Fruit fly (Drosophila melanogaster) whole organism, adult: ENCODE results near the gene CG13607.

Experiments
- CG12768 ChIP-seq: fragments of 200-800 bp; sonication (Bioruptor generic); optimal IDR thresholded peaks from 2 replicates; lab custom pipeline; 2017; ENCODE audit warnings: missing biosample characterization, missing genetic modification characterization, mild to moderate bottlenecking, moderate library complexity, missing genetic modification reagents
- Crg-1 ChIP-seq: fragments of 200-800 bp; sonication (Bioruptor generic); optimal IDR thresholded peaks from 2 replicates; lab custom pipeline; 2016; ENCODE audit warnings: missing biosample characterization, missing genetic modification characterization

DNA sequence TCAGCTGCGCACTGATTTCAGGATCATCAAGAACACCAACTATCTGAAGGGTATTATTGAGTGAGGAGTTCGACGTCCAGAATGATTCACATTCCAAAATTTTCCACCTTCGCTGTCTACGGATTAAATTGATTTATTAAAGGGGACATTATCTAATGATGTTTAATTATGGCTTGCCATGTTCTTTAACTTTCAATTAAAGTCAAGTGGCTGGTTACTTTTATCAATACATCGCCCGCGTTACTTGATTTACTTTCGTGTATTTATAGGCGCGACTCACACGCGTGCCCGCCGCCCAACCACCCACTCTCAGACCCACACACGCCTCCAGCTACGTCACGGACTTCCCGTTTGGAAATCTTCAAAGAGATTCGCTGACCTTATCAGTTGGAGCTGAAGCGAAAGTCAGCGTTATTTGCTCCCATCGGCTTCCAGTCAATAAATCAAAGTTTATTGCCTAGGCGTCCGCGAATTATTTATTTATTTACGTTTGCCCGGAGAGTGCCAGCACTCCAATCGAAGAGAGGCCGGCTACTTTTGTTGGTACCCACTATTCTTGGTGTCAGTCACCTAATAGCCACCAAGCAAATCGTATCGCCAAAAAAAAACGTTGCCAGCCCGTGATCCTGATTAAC lies 21.3 kb upstream of the CG13607 start, which contains the start of gene Npc2f:
- TF ChIP-seq Crg-1 (no peak), CG12768 (GFP tag; lab: Kevin White, UChicago) (peak; percentile 1)
